Fruit fly (Drosophila melanogaster): ENCODE measurements around the gene Or33b.

DNA sequence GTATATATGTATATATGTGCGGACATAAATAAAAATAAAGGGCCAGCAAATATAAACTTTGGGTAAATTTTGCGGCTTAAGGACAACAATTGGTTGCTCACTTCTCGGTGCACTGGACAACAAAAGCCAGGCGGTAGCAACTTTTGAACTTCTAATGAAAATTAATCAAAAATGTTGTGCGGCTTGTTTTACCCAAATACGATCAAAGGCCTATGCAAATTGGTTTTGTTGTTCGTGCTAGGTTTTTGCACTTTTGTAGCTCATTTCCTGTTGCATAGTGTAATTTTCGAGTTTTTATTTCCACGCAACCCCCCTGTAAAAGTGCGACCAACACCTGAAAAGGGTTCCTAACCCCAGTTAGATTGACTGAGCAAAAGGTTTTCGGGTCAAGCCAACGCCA lies 33.5 kb upstream of the Or33b start:
- TF ChIP-seq CG8478 (optimal IDR thresholded peaks at IDR 0.05) (no peak), usp (GFP tag; optimal IDR thresholded peaks at IDR 0.05) (no peak), psq (optimal IDR thresholded peaks at IDR 0.05) (no peak), pan (optimal IDR thresholded peaks at IDR 0.05) (no peak), EcR (GFP tag; optimal IDR thresholded peaks at IDR 0.05) (no peak)
